Fruit fly (Drosophila melanogaster): ENCODE data around the gene Rsod.

Gene Rsod

DNA sequence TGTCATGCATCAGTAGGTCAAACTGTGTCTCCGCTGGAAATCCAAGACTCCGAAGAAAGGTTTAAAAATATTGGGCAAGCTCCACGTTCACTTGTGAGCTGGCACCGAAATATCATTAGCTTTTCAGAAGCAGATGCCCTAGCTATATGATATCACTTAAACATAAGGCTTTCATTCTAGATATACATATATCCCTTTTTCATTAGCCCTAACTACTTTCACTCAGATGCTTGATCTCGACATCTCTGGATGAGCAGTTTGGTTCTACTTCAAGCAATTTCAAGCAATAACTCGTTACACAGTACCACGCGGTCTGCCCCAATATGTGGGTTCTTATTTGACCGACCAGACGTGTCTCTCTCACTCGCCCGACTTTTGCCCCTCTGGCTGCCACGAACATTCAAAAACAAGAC is 20.5 kb upstream of the Rsod start (continued):
- TF ChIP-seq lilli (GFP tag; optimal IDR thresholded peaks at IDR 0.05), result peak; percentile 62
- TF ChIP-seq seq (GFP tag; IDR thresholded peaks at IDR 0.05), result no peak
- TF ChIP-seq danr (GFP tag; IDR thresholded peaks at IDR 0.05), result no peak
- TF ChIP-seq Gug (GFP tag; IDR thresholded peaks at IDR 0.05), result no peak
- TF ChIP-seq HLH4C (GFP tag; IDR thresholded peaks at IDR 0.05; ENCODE audit: partially characterized antibody), result no peak
- TF ChIP-seq CG2678 (tag; optimal IDR thresholded peaks at IDR 0.05), result peak; percentile 52
- peak; percentile 45 for TF ChIP-seq Sox102F (GFP tag; optimal IDR thresholded peaks at IDR 0.05)
- peak; percentile 43 for TF ChIP-seq pho (GFP tag; optimal IDR thresholded peaks at IDR 0.05)
- TF ChIP-seq Sin3A (optimal IDR thresholded peaks at IDR 0.05), result no peak
- TF ChIP-seq Awh (GFP tag; IDR thresholded peaks at IDR 0.05), result no peak
- TF ChIP-seq sqz (GFP tag; optimal IDR thresholded peaks at IDR 0.05), result no peak
- peak; percentile 63 for TF ChIP-seq CG15269 (tag; optimal IDR thresholded peaks at IDR 0.05)
- TF ChIP-seq Hand (GFP tag; optimal IDR thresholded peaks at IDR 0.05), result no peak
- peak; percentile 16 for TF ChIP-seq fd96Cb (tag; optimal IDR thresholded peaks at IDR 0.05)
- TF ChIP-seq sc (optimal IDR thresholded peaks at IDR 0.05), result no peak
- TF ChIP-seq sc (GFP tag; optimal IDR thresholded peaks at IDR 0.05), result peak; percentile 30
- no peak for TF ChIP-seq E2f2 (GFP tag; IDR thresholded peaks at IDR 0.05)
- no peak for TF ChIP-seq CG8359 (GFP tag; optimal IDR thresholded peaks at IDR 0.05; ENCODE audit: borderline replicate concordance)
- no peak for TF ChIP-seq CG12744 (GFP tag; optimal IDR thresholded peaks at IDR 0.05)
- peak; percentile 29 for TF ChIP-seq phol (tag; optimal IDR thresholded peaks at IDR 0.05)
- no peak for TF ChIP-seq CG34422 (GFP tag; IDR thresholded peaks at IDR 0.05)
- TF ChIP-seq CG13775 (GFP tag; optimal IDR thresholded peaks at IDR 0.05), result no peak
- peak; percentile 9 for TF ChIP-seq kay (GFP tag; optimal IDR thresholded peaks at IDR 0.05)
- peak; percentile 45 for TF ChIP-seq CG2712 (tag; optimal IDR thresholded peaks at IDR 0.05)
- no peak for TF ChIP-seq MTF-1 (GFP tag; optimal IDR thresholded peaks at IDR 0.05; ENCODE audit: borderline replicate concordance)
- TF ChIP-seq Dbx (GFP tag; IDR thresholded peaks at IDR 0.05), result no peak
- TF ChIP-seq Aef1 (GFP tag; IDR thresholded peaks at IDR 0.05), result no peak
- TF ChIP-seq Atf3 (GFP tag; optimal IDR thresholded peaks at IDR 0.05), result no peak
- no peak for TF ChIP-seq CG30020 (tag; optimal IDR thresholded peaks at IDR 0.05)
- TF ChIP-seq CG15073 (GFP tag; optimal IDR thresholded peaks at IDR 0.05), result no peak
- peak; percentile 3 for TF ChIP-seq CG12104 (GFP tag; optimal IDR thresholded peaks at IDR 0.05)
- TF ChIP-seq CG1233 (GFP tag; optimal IDR thresholded peaks at IDR 0.05), result peak; percentile 29
- TF ChIP-seq sob (GFP tag; IDR thresholded peaks at IDR 0.05), result no peak
- no peak for TF ChIP-seq Tbp (GFP tag; optimal IDR thresholded peaks at IDR 0.05)
- no peak for TF ChIP-seq Dek (tag; optimal IDR thresholded peaks at IDR 0.05)
- peak; percentile 83 for TF ChIP-seq nmo (GFP tag; optimal IDR thresholded peaks at IDR 0.05)
- peak; percentile 84 for TF ChIP-seq D19B (GFP tag; optimal IDR thresholded peaks at IDR 0.05)
- no peak for TF ChIP-seq dati (GFP tag; IDR thresholded peaks at IDR 0.05)
- TF ChIP-seq gce (GFP tag; IDR thresholded peaks at IDR 0.05), result no peak
- no peak for TF ChIP-seq CG3281 (GFP tag; optimal IDR thresholded peaks at IDR 0.05)
- no peak for TF ChIP-seq pfk (GFP tag; optimal IDR thresholded peaks at IDR 0.05)
- peak; percentile 35 for TF ChIP-seq tx (GFP tag; optimal IDR thresholded peaks at IDR 0.05)
- TF ChIP-seq CG8924 (tag; optimal IDR thresholded peaks at IDR 0.05), result peak; percentile 12
- no peak for TF ChIP-seq CG32767 (GFP tag; IDR thresholded peaks at IDR 0.05)
- TF ChIP-seq CG7372 (GFP tag; IDR thresholded peaks at IDR 0.05), result no peak
- no peak for TF ChIP-seq wdn (GFP tag; IDR thresholded peaks at IDR 0.05)
- TF ChIP-seq BtbVII (GFP tag; optimal IDR thresholded peaks at IDR 0.05), result no peak
- TF ChIP-seq p53 (GFP tag; optimal IDR thresholded peaks at IDR 0.05), result peak; percentile 10
- TF ChIP-seq Bteb2 (GFP tag; optimal IDR thresholded peaks at IDR 0.05), result no peak
- no peak for TF ChIP-seq usp (GFP tag; optimal IDR thresholded peaks at IDR 0.05)
- no peak for TF ChIP-seq TFAM (GFP tag; optimal IDR thresholded peaks at IDR 0.05)
- TF ChIP-seq emc (GFP tag; optimal IDR thresholded peaks at IDR 0.05), result no peak
- TF ChIP-seq CG7271 (tag; optimal IDR thresholded peaks at IDR 0.05), result no peak

All from whole organism, embryonic.